Worm (Caenorhabditis elegans): ENCODE measurements around the gene W08F4.1.

DNA sequence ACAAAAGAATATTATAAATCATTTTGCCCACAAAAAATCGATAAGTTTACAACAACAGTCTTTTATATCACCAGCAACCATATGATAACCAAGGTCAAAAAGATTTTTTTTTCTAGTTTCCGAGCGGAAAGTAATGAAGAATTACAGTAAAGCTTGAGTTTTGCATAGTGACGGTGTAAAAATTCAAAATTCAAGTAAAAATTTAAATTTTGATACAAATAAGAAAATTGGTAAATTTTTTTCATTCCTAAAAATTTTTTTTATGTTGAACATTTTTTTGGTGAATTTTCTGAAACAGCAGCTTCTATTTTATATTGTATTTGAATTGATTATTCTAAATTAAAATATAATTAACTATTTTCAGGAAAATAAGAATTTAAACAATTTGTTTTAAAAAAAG, 24.5 kb upstream of the W08F4.1 start, which contains the start of gene W08F4.5:
- TF ChIP-seq nhr-76 (tag; optimal IDR thresholded peaks at IDR 0.05), result no peak
- no peak for TF ChIP-seq elt-3 (tag; optimal IDR thresholded peaks at IDR 0.05)
- no peak for TF ChIP-seq mep-1 (tag; optimal IDR thresholded peaks at IDR 0.05)
- TF ChIP-seq blmp-1 (tag; optimal IDR thresholded peaks at IDR 0.05), result no peak
- no peak for TF ChIP-seq ztf-11 (tag; optimal IDR thresholded peaks at IDR 0.05)
- no peak for TF ChIP-seq sem-2 (GFP tag; optimal IDR thresholded peaks at IDR 0.05)
- TF ChIP-seq tbx-8 (GFP tag; optimal IDR thresholded peaks at IDR 0.05), result no peak
- no peak for TF ChIP-seq unc-62 (GFP tag; optimal IDR thresholded peaks at IDR 0.05)
- TF ChIP-seq nhr-237 (tag; optimal IDR thresholded peaks at IDR 0.05), result no peak
- no peak for TF ChIP-seq pha-4 (tag; optimal IDR thresholded peaks at IDR 0.05)
- TF ChIP-seq elt-1 (tag; optimal IDR thresholded peaks at IDR 0.05; ENCODE audit: borderline replicate concordance, insufficient read depth), result no peak
- no peak for TF ChIP-seq lsy-2 (tag; optimal IDR thresholded peaks at IDR 0.05)
- TF ChIP-seq ces-1 (GFP tag; optimal IDR thresholded peaks at IDR 0.05), result no peak
- no peak for TF ChIP-seq snpc-4 (tag; optimal IDR thresholded peaks at IDR 0.05)

All from whole organism, mixed stage, embryonic.